Fruit fly (Drosophila melanogaster): ENCODE results near the gene CG7044.

- TF ChIP-seq tx (GFP tag; optimal IDR thresholded peaks at IDR 0.05) (no peak), dan (GFP tag; IDR thresholded peaks at IDR 0.05) (no peak), shn (GFP tag; optimal IDR thresholded peaks at IDR 0.05) (no peak)
Observed at dm6 chr3R:21071943-21072500, 29.5 kb downstream of the CG7044 start.
